Worm (Caenorhabditis elegans) whole organism, midembryonic: ENCODE results near the gene C39B10.7.

Experiments used
- T22C8.4 ChIP-seq: fragments of 200-800 bp; sonication (Bioruptor generic); IDR thresholded peaks from 2 replicates; pipeline ENCODE4 v1.3.6; 2022; ENCODE audit warnings: missing genetic modification characterization, missing compliant biosample characterization
- cog-1 ChIP-seq: sonication (generic microtip); optimal IDR thresholded peaks from 2 replicates; lab custom pipeline; 2016; ENCODE audit warnings: missing genetic modification characterization, missing compliant biosample characterization
- flt-1 ChIP-seq: fragments of 200-800 bp; sonication (Bioruptor generic); IDR thresholded peaks from 2 replicates; pipeline ENCODE4 v1.3.6; 2022; ENCODE audit warnings: missing genetic modification characterization, missing compliant biosample characterization
- klf-2 ChIP-seq: fragments of 200-800 bp; sonication (Bioruptor generic); conservative IDR thresholded peaks from 2 replicates; pipeline ENCODE4 v1.3.6; 2022; ENCODE audit warnings: missing genetic modification reagents, missing genetic modification characterization, missing compliant biosample characterization
- med-1 ChIP-seq: sonication (generic microtip); optimal IDR thresholded peaks from 2 replicates; lab custom pipeline; 2017; ENCODE audit warnings: missing genetic modification characterization, mild to moderate bottlenecking, missing compliant biosample characterization, antibody characterized with exemption, missing genetic modification reagents; ENCODE audit not compliant: insufficient read depth
- ref-1 ChIP-seq: fragments of 200-800 bp; sonication (Bioruptor generic); conservative IDR thresholded peaks from 2 replicates; pipeline ENCODE4 v1.3.6; 2022; ENCODE audit warnings: missing genetic modification reagents, missing genetic modification characterization, missing compliant biosample characterization
- tab-1 ChIP-seq: fragments of 200-800 bp; sonication (Bioruptor generic); IDR thresholded peaks from 2 replicates; pipeline ENCODE4 v1.3.6; 2022; ENCODE audit warnings: missing genetic modification characterization, missing compliant biosample characterization
- ztf-23 ChIP-seq: fragments of 200-800 bp; sonication (Bioruptor generic); IDR thresholded peaks from 2 replicates; pipeline ENCODE4 v1.3.6; 2022; ENCODE audit warnings: missing genetic modification reagents, missing genetic modification characterization, missing compliant biosample characterization
- ztf-29 ChIP-seq: fragments of 200-800 bp; sonication (Bioruptor generic); IDR thresholded peaks from 2 replicates; pipeline ENCODE4 v1.3.6; 2022; ENCODE audit warnings: missing genetic modification reagents, missing genetic modification characterization, missing compliant biosample characterization

The C39B10.7 gene

DNA sequence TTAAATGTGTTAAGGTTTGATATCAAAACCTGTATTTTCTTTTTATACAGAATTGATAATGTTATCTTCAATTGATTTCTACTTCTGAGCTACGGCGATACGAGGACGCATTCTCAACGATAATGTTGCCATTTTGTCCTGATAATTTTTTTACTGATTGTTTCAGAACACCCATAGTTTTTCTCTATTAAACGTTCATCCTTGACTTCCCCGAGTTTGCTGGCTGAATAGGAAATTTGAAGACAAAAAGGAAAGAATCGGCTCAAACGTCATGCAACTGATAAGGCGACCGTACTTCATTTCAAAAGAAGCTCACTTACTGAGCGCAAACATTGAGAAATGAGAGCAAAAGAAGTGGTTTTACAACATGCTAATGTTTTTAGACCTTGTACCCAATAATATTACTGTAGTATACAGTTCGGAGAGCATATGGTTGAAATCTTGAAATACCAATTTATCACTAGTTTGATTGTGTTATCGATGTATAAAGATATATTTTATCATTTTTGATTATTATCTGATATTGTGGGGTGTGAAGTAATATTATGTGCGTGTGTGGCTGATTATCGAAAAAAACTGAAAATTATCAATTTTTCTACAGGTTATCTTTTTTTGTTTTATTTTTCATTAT, 2.5 kb downstream of the C39B10.7 start:
- TF ChIP-seq tab-1 (no peak), cog-1 (tag; lab: Kevin White, UChicago) (no peak), ref-1 (GFP tag; lab: Robert Waterston, UW) (no peak), flt-1 (GFP tag; lab: Robert Waterston, UW) (no peak), ztf-23 (GFP tag; lab: Robert Waterston, UW) (no peak), ztf-29 (GFP tag; lab: Robert Waterston, UW) (no peak), med-1 (GFP tag; lab: Kevin White, UChicago) (no peak), T22C8.4 (GFP tag; lab: Robert Waterston, UW) (no peak), klf-2 (no peak)

DNA sequence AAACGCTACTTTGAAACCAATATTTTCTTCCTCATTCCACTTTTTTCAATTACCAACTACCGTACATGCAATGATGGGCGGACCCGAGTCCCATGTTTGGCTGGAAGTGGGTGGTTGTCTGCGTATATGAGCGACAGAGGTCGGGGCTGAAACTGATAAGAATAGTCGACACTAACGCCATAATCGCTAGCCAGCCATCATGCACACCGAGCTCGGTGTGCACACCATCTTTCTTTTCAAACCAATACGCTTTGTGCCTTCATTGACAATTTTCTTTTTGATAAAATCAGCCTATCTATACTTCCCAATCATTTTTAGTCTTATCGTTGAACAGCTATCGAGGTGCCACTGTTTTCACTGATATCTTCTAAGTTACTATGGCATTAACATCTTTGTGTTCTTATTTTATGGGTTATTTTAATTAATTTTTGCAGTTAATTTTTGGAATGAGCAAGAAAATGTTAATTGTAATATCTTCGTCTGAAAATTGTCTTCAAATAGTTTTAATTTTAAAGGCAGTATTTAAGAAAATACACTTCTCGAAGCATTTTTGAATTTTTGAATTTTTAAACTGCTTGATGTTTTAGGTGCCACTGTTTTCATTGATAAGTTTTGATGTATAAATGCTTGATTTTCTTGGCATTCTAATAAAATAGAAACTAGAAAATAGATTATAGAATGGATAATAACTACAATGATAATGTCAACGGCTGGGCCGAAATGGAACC, 4.1 kb downstream of the C39B10.7 start, which contains the start of gene elt-2:
Gene elt-2, plus strand, starts transcription at position 678 of the 728 bp plus-strand sequence.
- TF ChIP-seq med-1 (GFP tag; lab: Kevin White, UChicago): no peak
- no peak for TF ChIP-seq ztf-23 (GFP tag; lab: Robert Waterston, UW)
- TF ChIP-seq T22C8.4 (GFP tag; lab: Robert Waterston, UW): no peak
- TF ChIP-seq ref-1 (GFP tag; lab: Robert Waterston, UW): no peak
- no peak for TF ChIP-seq tab-1
- TF ChIP-seq cog-1 (tag; lab: Kevin White, UChicago): no peak
- no peak for TF ChIP-seq flt-1 (GFP tag; lab: Robert Waterston, UW)
- TF ChIP-seq klf-2: no peak
- no peak for TF ChIP-seq ztf-29 (GFP tag; lab: Robert Waterston, UW)

DNA sequence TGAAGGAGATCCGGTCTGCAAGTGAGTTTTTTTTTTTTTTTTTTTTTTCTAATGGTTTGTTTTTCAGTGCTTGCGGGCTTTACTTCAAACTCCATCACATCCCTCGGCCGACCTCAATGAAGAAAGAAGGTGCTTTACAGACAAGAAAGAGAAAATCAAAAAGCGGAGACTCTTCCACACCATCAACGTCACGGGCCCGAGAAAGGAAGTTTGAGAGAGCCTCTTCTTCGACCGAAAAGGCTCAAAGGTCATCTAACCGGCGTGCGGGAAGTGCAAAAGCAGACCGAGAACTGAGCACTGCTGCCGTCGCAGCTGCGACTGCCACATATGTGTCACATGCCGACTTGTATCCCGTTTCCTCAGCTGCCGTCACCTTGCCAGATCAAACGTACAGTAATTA, 5.6 kb downstream of the C39B10.7 start:
- TF ChIP-seq tab-1: no peak

DNA sequence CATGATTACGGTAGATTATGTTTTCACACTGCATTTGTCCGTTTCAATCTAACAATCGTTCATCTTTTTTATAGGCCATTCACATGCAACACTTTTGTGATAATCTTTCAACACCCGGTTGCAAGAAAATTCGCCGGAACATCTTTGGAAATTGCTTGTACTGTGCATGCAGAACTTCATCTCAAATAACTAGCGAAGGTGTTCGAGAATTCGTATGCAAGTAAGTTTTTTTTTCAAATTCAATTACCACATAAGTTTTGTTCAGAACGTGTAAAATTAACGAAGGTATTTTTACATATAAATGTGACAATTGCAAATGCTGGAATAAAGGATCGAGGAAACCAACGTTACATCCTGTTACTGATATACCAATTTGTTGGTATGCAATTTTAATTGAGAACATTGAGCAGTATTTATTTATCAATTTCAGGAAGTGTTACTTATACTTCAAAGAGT, 8.7 kb downstream of the C39B10.7 start, which contains the start of gene C33D3.3:
Gene C33D3.3, plus strand, starts transcription at position 51 of the 456 bp plus-strand sequence.
- TF ChIP-seq ref-1 (GFP tag; lab: Robert Waterston, UW): no peak
- no peak for TF ChIP-seq ztf-23 (GFP tag; lab: Robert Waterston, UW)
- TF ChIP-seq ztf-29 (GFP tag; lab: Robert Waterston, UW): no peak
- TF ChIP-seq med-1 (GFP tag; lab: Kevin White, UChicago): no peak
- no peak for TF ChIP-seq flt-1 (GFP tag; lab: Robert Waterston, UW)
- no peak for TF ChIP-seq tab-1
- TF ChIP-seq T22C8.4 (GFP tag; lab: Robert Waterston, UW): no peak
- TF ChIP-seq klf-2: no peak
- TF ChIP-seq cog-1 (tag; lab: Kevin White, UChicago): no peak

DNA sequence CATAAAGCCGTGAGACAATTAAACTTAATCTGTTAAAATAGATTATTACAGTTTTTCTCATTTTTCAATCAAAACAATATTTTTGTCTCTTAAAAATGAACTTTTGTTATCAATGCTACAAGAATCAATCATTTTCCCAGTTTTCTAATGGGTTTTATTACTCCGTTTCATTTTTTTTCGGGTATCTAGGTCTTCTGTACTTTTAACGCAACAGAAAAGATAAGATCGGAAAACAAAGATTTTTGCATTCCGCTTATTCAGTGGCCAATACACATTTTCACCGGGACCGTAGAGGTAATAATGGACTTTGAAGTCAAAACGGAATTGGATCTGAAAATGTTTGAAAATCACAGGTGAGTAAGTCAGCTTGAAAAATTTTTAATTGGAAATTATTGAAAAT, 12.1 kb downstream of the C39B10.7 start, which contains the start of gene C33D3.4:
Gene C33D3.4, plus strand, starts transcription at position 301 of the 400 bp plus-strand sequence.
- no peak for TF ChIP-seq ref-1 (GFP tag; lab: Robert Waterston, UW)
- TF ChIP-seq med-1 (GFP tag; lab: Kevin White, UChicago): no peak
- no peak for TF ChIP-seq ztf-23 (GFP tag; lab: Robert Waterston, UW)
- TF ChIP-seq klf-2: no peak
- TF ChIP-seq flt-1 (GFP tag; lab: Robert Waterston, UW): no peak
- TF ChIP-seq cog-1 (tag; lab: Kevin White, UChicago): no peak
- TF ChIP-seq tab-1: no peak
- no peak for TF ChIP-seq ztf-29 (GFP tag; lab: Robert Waterston, UW)
- TF ChIP-seq T22C8.4 (GFP tag; lab: Robert Waterston, UW): no peak

DNA sequence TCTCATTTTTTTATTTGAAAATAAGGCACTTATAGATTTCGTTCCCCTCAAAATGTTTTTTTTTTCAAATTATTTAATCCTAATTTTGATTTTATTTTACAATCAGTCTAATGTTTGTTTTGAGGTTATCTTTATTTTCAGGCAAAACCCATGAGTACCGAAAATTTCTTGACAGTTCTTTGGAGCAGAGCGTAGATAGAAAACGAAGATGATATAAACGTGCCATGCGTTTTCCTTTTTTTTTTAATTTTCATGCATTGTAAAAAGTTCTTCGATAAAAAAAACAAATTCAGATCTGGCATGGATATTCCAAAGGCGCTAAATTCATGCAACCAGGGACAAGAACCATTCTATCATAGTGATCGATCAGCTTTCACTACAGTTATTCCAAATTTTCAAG, 14.4 kb downstream of the C39B10.7 start, which contains the start of gene C33D3.5:
Gene C33D3.5, plus strand, starts transcription at position 301 of the 400 bp plus-strand sequence.
- TF ChIP-seq ztf-23 (GFP tag; lab: Robert Waterston, UW): no peak
- TF ChIP-seq ztf-29 (GFP tag; lab: Robert Waterston, UW): no peak
- no peak for TF ChIP-seq ref-1 (GFP tag; lab: Robert Waterston, UW)
- TF ChIP-seq klf-2: no peak
- no peak for TF ChIP-seq tab-1
- TF ChIP-seq flt-1 (GFP tag; lab: Robert Waterston, UW): no peak
- TF ChIP-seq cog-1 (tag; lab: Kevin White, UChicago): no peak
- no peak for TF ChIP-seq med-1 (GFP tag; lab: Kevin White, UChicago)
- no peak for TF ChIP-seq T22C8.4 (GFP tag; lab: Robert Waterston, UW)

DNA sequence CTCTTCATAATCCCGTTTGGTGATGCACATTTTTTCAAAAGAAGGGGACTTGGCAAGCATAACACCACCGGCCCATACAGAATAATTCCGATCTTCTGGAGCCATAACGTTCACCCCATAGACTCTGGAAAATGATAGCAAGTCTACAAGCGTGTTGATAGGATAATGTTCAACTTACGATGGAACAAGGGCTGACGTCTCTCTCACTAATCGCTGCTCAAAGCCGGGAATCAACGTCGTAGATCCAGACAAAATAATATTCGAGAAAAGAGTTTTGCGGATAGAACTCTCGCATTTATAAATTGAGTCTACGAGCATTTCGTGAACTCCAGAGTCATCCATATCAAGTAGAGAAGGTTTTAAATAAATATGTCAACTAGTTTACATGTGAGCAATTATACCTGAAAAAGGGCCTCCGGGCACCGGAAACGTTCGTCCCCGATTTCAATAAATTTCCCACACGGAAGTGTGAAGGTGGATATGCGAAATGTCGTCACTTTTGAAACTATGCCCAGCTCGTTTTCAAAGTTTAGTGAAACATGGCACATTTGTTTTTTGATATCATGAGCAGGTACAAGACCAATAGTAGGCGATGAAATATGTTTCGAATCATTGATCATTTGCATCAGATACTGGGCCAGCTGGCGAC, 15.3 kb downstream of the C39B10.7 start:
- no peak for TF ChIP-seq cog-1 (tag; lab: Kevin White, UChicago)
- TF ChIP-seq ztf-23 (GFP tag; lab: Robert Waterston, UW): no peak
- TF ChIP-seq klf-2: no peak
- TF ChIP-seq med-1 (GFP tag; lab: Kevin White, UChicago): no peak
- TF ChIP-seq ref-1 (GFP tag; lab: Robert Waterston, UW): no peak
- TF ChIP-seq flt-1 (GFP tag; lab: Robert Waterston, UW): no peak
- no peak for TF ChIP-seq T22C8.4 (GFP tag; lab: Robert Waterston, UW)
- TF ChIP-seq ztf-29 (GFP tag; lab: Robert Waterston, UW): no peak
- TF ChIP-seq tab-1: no peak

DNA sequence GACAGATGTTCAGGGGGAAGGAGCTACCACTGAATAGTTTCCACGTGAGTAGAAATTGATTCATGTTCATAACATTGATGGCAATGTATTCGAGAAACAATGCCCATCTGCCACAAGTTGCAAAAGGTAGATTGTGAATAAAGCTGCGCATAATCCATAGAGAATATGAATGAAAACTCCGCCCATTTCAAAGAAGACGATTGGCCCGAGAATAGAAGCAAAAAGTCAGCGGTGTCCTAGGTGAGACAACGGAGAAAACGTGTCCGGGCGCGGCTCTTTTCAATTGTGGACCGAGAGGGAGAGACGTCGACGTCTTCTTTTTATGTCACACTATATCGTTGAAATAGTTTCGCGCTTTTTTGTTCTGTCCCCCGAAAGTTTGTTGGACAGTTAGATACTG, 22.9 kb downstream of the C39B10.7 start, which contains the start of gene vab-3:
Gene vab-3, plus strand, starts transcription at position 301 of the 400 bp plus-strand sequence.
- TF ChIP-seq ztf-23 (GFP tag; lab: Robert Waterston, UW) (no peak), flt-1 (GFP tag; lab: Robert Waterston, UW) (no peak), ztf-29 (GFP tag; lab: Robert Waterston, UW) (no peak), med-1 (GFP tag; lab: Kevin White, UChicago) (no peak), cog-1 (tag; lab: Kevin White, UChicago) (no peak), tab-1 (no peak), T22C8.4 (GFP tag; lab: Robert Waterston, UW) (no peak), ref-1 (GFP tag; lab: Robert Waterston, UW) (no peak), klf-2 (no peak)
